Fruit fly (Drosophila melanogaster) whole organism, pupa: ENCODE results near the gene bora.
A peak's percentile ranks its signal among the peaks of the same experiment; 100 is the strongest.

Experiments used
- CG10348 ChIP-seq: fragments of 200-800 bp; sonication (Bioruptor generic); IDR thresholded peaks from 2 replicates; pipeline ENCODE4 v1.3.6; 2022; ENCODE audit warnings: missing biosample characterization, missing genetic modification characterization
- CG12605 ChIP-seq: fragments of 200-800 bp; sonication (Bioruptor generic); IDR thresholded peaks from 2 replicates; pipeline ENCODE4 v1.3.6; 2022; ENCODE audit warnings: missing biosample characterization, missing genetic modification characterization
- CG13204 ChIP-seq: fragments of 200-800 bp; sonication (Bioruptor generic); optimal IDR thresholded peaks from 2 replicates; lab custom pipeline; 2018; ENCODE audit warnings: missing biosample characterization, mild to moderate bottlenecking, missing genetic modification characterization, moderate library complexity
- CG14655 ChIP-seq: fragments of 200-800 bp; sonication (Bioruptor generic); optimal IDR thresholded peaks from 3 replicates; lab custom pipeline; 2017; ENCODE audit warnings: mild to moderate bottlenecking, missing biosample characterization, missing genetic modification reagents, missing genetic modification characterization
- CG15710 ChIP-seq: fragments of 200-800 bp; sonication (Bioruptor generic); optimal IDR thresholded peaks from 2 replicates; lab custom pipeline; 2018; ENCODE audit warnings: missing biosample characterization, mild to moderate bottlenecking, missing genetic modification characterization, moderate library complexity
- CG17806 ChIP-seq: fragments of 200-800 bp; sonication (Bioruptor generic); optimal IDR thresholded peaks from 2 replicates; lab custom pipeline; 2018; ENCODE audit warnings: missing biosample characterization, mild to moderate bottlenecking, missing genetic modification characterization, moderate library complexity
- CG32121 ChIP-seq: fragments of 200-800 bp; sonication (Bioruptor generic); IDR thresholded peaks from 2 replicates; pipeline ENCODE4 v1.3.6; 2022; ENCODE audit warnings: missing biosample characterization, missing genetic modification characterization
- CG34367 ChIP-seq: fragments of 200-800 bp; sonication (Bioruptor generic); optimal IDR thresholded peaks from 2 replicates; lab custom pipeline; 2018; ENCODE audit warnings: missing biosample characterization, mild to moderate bottlenecking, missing genetic modification characterization
- CG4496 ChIP-seq: fragments of 200-800 bp; sonication (Bioruptor generic); IDR thresholded peaks from 3 replicates; pipeline ENCODE4 v1.3.6; 2022; ENCODE audit warnings: missing biosample characterization, missing genetic modification characterization
- CG8159 ChIP-seq: fragments of 200-800 bp; sonication (Bioruptor generic); optimal IDR thresholded peaks from 3 replicates; lab custom pipeline; 2018; ENCODE audit warnings: missing biosample characterization, mild to moderate bottlenecking, missing genetic modification characterization, moderate library complexity
- CG8301 ChIP-seq: fragments of 200-800 bp; sonication (Bioruptor generic); optimal IDR thresholded peaks from 2 replicates; lab custom pipeline; 2018; ENCODE audit warnings: missing biosample characterization, mild to moderate bottlenecking, missing genetic modification characterization
- CG9948 ChIP-seq: fragments of 200-800 bp; sonication (Bioruptor generic); optimal IDR thresholded peaks from 2 replicates; lab custom pipeline; 2018; ENCODE audit warnings: missing biosample characterization, mild to moderate bottlenecking, missing genetic modification characterization, moderate library complexity
- D1 ChIP-seq: fragments of 200-800 bp; sonication (Bioruptor generic); optimal IDR thresholded peaks from 2 replicates; lab custom pipeline; 2018; ENCODE audit warnings: missing biosample characterization, mild to moderate bottlenecking, missing genetic modification characterization, moderate library complexity
- EcR ChIP-seq: fragments of 200-800 bp; sonication (Bioruptor generic); optimal IDR thresholded peaks from 3 replicates; lab custom pipeline; 2019; ENCODE audit warnings: missing biosample characterization, missing genetic modification characterization, mild to moderate bottlenecking, moderate library complexity, missing genetic modification reagents
- Ets98B ChIP-seq: fragments of 200-800 bp; sonication (Bioruptor generic); IDR thresholded peaks from 2 replicates; pipeline ENCODE4 v1.3.6; 2022; ENCODE audit warnings: missing biosample characterization, missing genetic modification characterization
- Pif1A ChIP-seq: fragments of 200-800 bp; sonication (Bioruptor generic); optimal IDR thresholded peaks from 3 replicates; lab custom pipeline; 2016; ENCODE audit warnings: missing biosample characterization, missing genetic modification characterization
- Snoo ChIP-seq: fragments of 200-800 bp; sonication (Bioruptor generic); optimal IDR thresholded peaks from 3 replicates; lab custom pipeline; 2017; ENCODE audit warnings: missing biosample characterization, mild to moderate bottlenecking, missing genetic modification characterization, inconsistent platforms
- fd96Ca ChIP-seq: fragments of 200-800 bp; sonication (Bioruptor generic); IDR thresholded peaks from 3 replicates; pipeline ENCODE4 v1.3.6; 2022; ENCODE audit warnings: missing biosample characterization, missing genetic modification characterization
- gl ChIP-seq: fragments of 200-800 bp; sonication (Bioruptor generic); optimal IDR thresholded peaks from 2 replicates; lab custom pipeline; 2018; ENCODE audit warnings: missing biosample characterization, mild to moderate bottlenecking, missing genetic modification characterization

The bora gene

dm6 chr3L:18607162-18607561, 15.3 kb upstream of the bora start, which contains the start of gene CG18231:
TSS of gene CG18231 (plus strand) at chr3L:18607462.
- TF ChIP-seq CG13204: no peak

dm6 chr3L:18609320-18609719, 13.2 kb upstream of the bora start, which contains the start of gene CG32201:
TSS of gene CG32201 (plus strand) at chr3L:18609620.
- no peak for TF ChIP-seq CG32121

dm6 chr3L:18611600-18611999, 10.9 kb upstream of the bora start, which contains the start of gene CG32199:
TSS of gene CG32199 (plus strand) at chr3L:18611900.
- TF ChIP-seq fd96Ca (GFP tag; lab: Robert Waterston, UW): no peak
- no peak for TF ChIP-seq Pif1A (GFP tag; lab: Kevin White, UChicago)
- no peak for TF ChIP-seq CG10348 (GFP tag; lab: Robert Waterston, UW)
- no peak for TF ChIP-seq CG34367
- TF ChIP-seq CG8159 (tag; lab: Kevin White, UChicago): no peak
- TF ChIP-seq D1: no peak
- no peak for TF ChIP-seq Ets98B (GFP tag; lab: Robert Waterston, UW)
- no peak for TF ChIP-seq CG14655 (GFP tag; lab: Kevin White, UChicago)
- no peak for TF ChIP-seq gl (tag; lab: Kevin White, UChicago)

dm6 chr3L:18617893-18618577, 4.5 kb upstream of the bora start, which contains the start of the genes CG13380 and CG4174:
TSS of gene CG13380 (minus strand) at chr3L:18617943.
TSS of gene CG4174 (minus strand) at chr3L:18617943.
- TF ChIP-seq CG12605 (GFP tag; lab: Robert Waterston, UW) (peak; percentile 31; the same call in 1 of the 2 replicates), Ets98B (GFP tag; lab: Robert Waterston, UW) (no peak), D1 (peak; percentile 85)

dm6 chr3L:18620988-18621734, 1.3 kb upstream of the bora start:
- TF ChIP-seq Pif1A (GFP tag; lab: Kevin White, UChicago) (no peak), EcR (GFP tag; lab: Kevin White, UChicago) (peak; percentile 100), CG13204 (peak; percentile 14), CG8159 (tag; lab: Kevin White, UChicago) (peak; percentile 26), CG8301 (tag; lab: Kevin White, UChicago) (peak; percentile 58), CG10348 (GFP tag; lab: Robert Waterston, UW) (0 out of 2 replicates have a peak, but pooled peaks have one; percentile 27), Ets98B (GFP tag; lab: Robert Waterston, UW) (peak; percentile 48; the same call in 1 of the 2 replicates), gl (tag; lab: Kevin White, UChicago) (no peak), CG9948 (tag; lab: Kevin White, UChicago) (peak; percentile 11), CG14655 (GFP tag; lab: Kevin White, UChicago) (peak; percentile 52), CG17806 (tag; lab: Kevin White, UChicago) (peak; percentile 28), fd96Ca (GFP tag; lab: Robert Waterston, UW) (no peak; the same call in 2 of the 3 replicates), Snoo (tag; lab: Kevin White, UChicago) (peak; percentile 50), CG4496 (GFP tag; lab: Robert Waterston, UW) (peak; percentile 35; the same call in 1 of the 3 replicates)

- TF ChIP-seq CG4496 (GFP tag; lab: Robert Waterston, UW) (peak; percentile 9; the same call in 1 of the 3 replicates), CG12605 (GFP tag; lab: Robert Waterston, UW) (0 out of 2 replicates have a peak, but pooled peaks have one; percentile 5), CG13204 (peak; percentile 41), CG14655 (GFP tag; lab: Kevin White, UChicago) (peak; percentile 20), Snoo (tag; lab: Kevin White, UChicago) (no peak), CG15710 (tag; lab: Kevin White, UChicago) (no peak)
- TF ChIP-seq, all 21 proteins: peak for 4
Observed at dm6 chr3L:18621735-18622421, 614 bp upstream of the bora start, which contains the start of gene not. TSS of gene not (minus strand) at chr3L:18622129.

dm6 chr3L:18625786-18626185, 3.3 kb downstream of the bora start, which contains the start of gene MYPT-75D:
TSS of gene MYPT-75D (plus strand) at chr3L:18625959.
- TF ChIP-seq EcR (GFP tag; lab: Kevin White, UChicago) (peak; percentile 3), CG12605 (GFP tag; lab: Robert Waterston, UW) (peak; percentile 22; the same call in 1 of the 2 replicates), CG9948 (tag; lab: Kevin White, UChicago) (no peak), Ets98B (GFP tag; lab: Robert Waterston, UW) (peak; percentile 9; the same call in 1 of the 2 replicates)
